Worm (Caenorhabditis elegans) whole organism, early embryonic: ENCODE data around the gene sups-1.

Experiments
- aly-1 ChIP-seq: sonication (generic microtip); optimal IDR thresholded peaks from 2 replicates; lab custom pipeline; 2016; ENCODE audit warnings: missing genetic modification characterization, missing compliant biosample characterization
- ets-7 ChIP-seq: sonication (generic microtip); optimal IDR thresholded peaks from 2 replicates; lab custom pipeline; 2016; ENCODE audit warnings: missing genotype, missing genetic modification characterization, missing compliant biosample characterization
- flt-1 ChIP-seq: fragments of 200-800 bp; sonication (Bioruptor generic); IDR thresholded peaks from 2 replicates; pipeline ENCODE4 v1.3.6; 2022; ENCODE audit warnings: missing genetic modification characterization, missing compliant biosample characterization

DNA sequence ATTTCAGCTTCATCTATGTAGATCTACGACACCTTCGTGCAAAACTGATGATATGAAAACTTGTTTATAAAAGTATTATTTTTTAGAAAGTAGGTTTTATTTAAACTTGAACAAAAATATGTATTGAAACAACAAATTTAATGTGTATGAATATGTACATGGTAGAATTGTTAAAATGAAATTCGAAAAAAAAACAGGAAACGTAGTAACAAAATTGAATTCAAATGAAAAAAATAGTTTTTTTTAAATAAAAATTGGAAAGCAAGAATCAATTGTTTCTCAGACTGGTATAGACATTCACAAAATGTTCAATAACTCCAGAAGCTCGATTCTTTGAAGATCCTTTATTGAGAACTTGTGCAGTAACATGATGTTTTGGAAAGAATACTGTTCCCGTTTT lies 16.8 kb downstream of the sups-1 start:
- TF ChIP-seq ets-7 (tag; lab: Kevin White, UChicago) (no peak), flt-1 (GFP tag; lab: Robert Waterston, UW) (no peak), aly-1 (tag; lab: Kevin White, UChicago) (no peak)
